Worm (Caenorhabditis elegans) whole organism, L3 larva: ENCODE measurements around the gene W05E10.5.

ENCODE experiments used
- aly-2 ChIP-seq: fragments of 150-350 bp; optimal IDR thresholded peaks from 2 replicates; lab custom pipeline; 2014; ENCODE audit warnings: missing biosample characterization, missing genetic modification characterization
- ceh-16 ChIP-seq: sonication (generic microtip); optimal IDR thresholded peaks from 2 replicates; lab custom pipeline; 2017; ENCODE audit warnings: missing biosample characterization, missing genetic modification characterization
- ceh-82 ChIP-seq: fragments of 150-350 bp; optimal IDR thresholded peaks from 2 replicates; lab custom pipeline; 2014; ENCODE audit warnings: missing biosample characterization, missing genetic modification characterization
- nfya-1 ChIP-seq: sonication (generic microtip); optimal IDR thresholded peaks from 2 replicates; lab custom pipeline; 2017; ENCODE audit warnings: missing genetic modification characterization, mild to moderate bottlenecking, missing compliant biosample characterization, antibody characterized with exemption, moderate library complexity; ENCODE audit not compliant: insufficient read depth
- pha-4 ChIP-seq: fragments of 150-350 bp; optimal IDR thresholded peaks from 2 replicates; lab custom pipeline; 2014; ENCODE audit warnings: missing biosample characterization, missing genetic modification reagents, missing genetic modification characterization
- unc-62 ChIP-seq: fragments of 150-350 bp; sonication (generic microtip); optimal IDR thresholded peaks from 4 replicates; lab custom pipeline; 2014; ENCODE audit warnings: missing biosample characterization, missing genetic modification reagents, missing genetic modification characterization

ce11 chrV:11675638-11676037 lies 19.9 kb downstream of the W05E10.5 start, which contains the start of gene ape-1:
- no peak for TF ChIP-seq unc-62 (GFP tag; lab: Kevin White, UChicago)
- TF ChIP-seq nfya-1 (tag; lab: Kevin White, UChicago), result no peak
- no peak for TF ChIP-seq ceh-16
- TF ChIP-seq pha-4 (tag; lab: Kevin White, UChicago), result no peak
- TF ChIP-seq aly-2, result no peak
- no peak for TF ChIP-seq ceh-82 (tag; lab: Kevin White, UChicago)
